Worm (Caenorhabditis elegans) whole organism, mixed stage, embryonic: ENCODE data around the gene dph-3.
"Not testable (repeated sequence)": the region's sequence is repeated elsewhere in the genome, so short reads cannot be mapped to it uniquely, and the experiment has no call there.

Source experiments
- M03D4.4 ChIP-seq: sonication (generic microtip); optimal IDR thresholded peaks from 2 replicates; lab custom pipeline; 2017; ENCODE audit warnings: mild to moderate bottlenecking, missing genetic modification characterization, missing compliant biosample characterization
- bed-3 ChIP-seq: fragments of 200-800 bp; sonication (Bioruptor generic); optimal IDR thresholded peaks from 3 replicates; lab custom pipeline; 2018; ENCODE audit warnings: mild to moderate bottlenecking, missing genetic modification characterization, moderate library complexity, missing compliant biosample characterization
- blmp-1 ChIP-seq: fragments of 150-350 bp; optimal IDR thresholded peaks from 2 replicates; lab custom pipeline; 2014; ENCODE audit warnings: missing biosample characterization, missing genetic modification characterization
- ceh-39 ChIP-seq: fragments of 150-350 bp; optimal IDR thresholded peaks from 2 replicates; lab custom pipeline; 2014; ENCODE audit warnings: missing biosample characterization, missing genetic modification characterization
- ceh-43 ChIP-seq: fragments of 200-800 bp; sonication (Bioruptor generic); optimal IDR thresholded peaks from 2 replicates; lab custom pipeline; 2018; ENCODE audit warnings: mild to moderate bottlenecking, missing genetic modification characterization, moderate library complexity, missing compliant biosample characterization
- ceh-83 ChIP-seq: fragments of 200-800 bp; sonication (Bioruptor generic); optimal IDR thresholded peaks from 2 replicates; lab custom pipeline; 2018; ENCODE audit warnings: mild to moderate bottlenecking, missing genetic modification characterization, missing compliant biosample characterization
- cnd-1 ChIP-seq: fragments of 200-800 bp; sonication (Bioruptor generic); optimal IDR thresholded peaks from 2 replicates; lab custom pipeline; 2018; ENCODE audit warnings: mild to moderate bottlenecking, missing genetic modification characterization, missing compliant biosample characterization
- elt-1 ChIP-seq: sonication (generic microtip); optimal IDR thresholded peaks from 2 replicates; lab custom pipeline; 2017; ENCODE audit warnings: missing genetic modification characterization, mild to moderate bottlenecking, missing compliant biosample characterization, antibody characterized with exemption, moderate library complexity, borderline replicate concordance; ENCODE audit not compliant: insufficient read depth
- elt-3 ChIP-seq: fragments of 150-350 bp; optimal IDR thresholded peaks from 2 replicates; lab custom pipeline; 2014; ENCODE audit warnings: missing biosample characterization, missing genetic modification characterization
- flh-1 ChIP-seq: fragments of 200-800 bp; sonication (Bioruptor generic); optimal IDR thresholded peaks from 2 replicates; lab custom pipeline; 2018; ENCODE audit warnings: mild to moderate bottlenecking, missing genetic modification characterization, moderate library complexity, missing compliant biosample characterization
- ham-2 ChIP-seq: fragments of 200-800 bp; sonication (Bioruptor generic); optimal IDR thresholded peaks from 2 replicates; lab custom pipeline; 2018; ENCODE audit warnings: mild to moderate bottlenecking, missing genetic modification characterization, missing compliant biosample characterization
- hlh-1 ChIP-seq: fragments of 150-350 bp; optimal IDR thresholded peaks from 2 replicates; lab custom pipeline; 2014; ENCODE audit warnings: missing biosample characterization, missing genetic modification reagents, missing genetic modification characterization
- lin-13 ChIP-seq: fragments of 150-350 bp; optimal IDR thresholded peaks from 2 replicates; lab custom pipeline; 2014; ENCODE audit warnings: missing biosample characterization, missing genetic modification characterization
- lin-32 ChIP-seq: fragments of 200-800 bp; sonication (Bioruptor generic); optimal IDR thresholded peaks from 2 replicates; lab custom pipeline; 2018; ENCODE audit warnings: mild to moderate bottlenecking, missing genetic modification characterization, missing compliant biosample characterization
- lsy-2 ChIP-seq: fragments of 150-350 bp; optimal IDR thresholded peaks from 2 replicates; lab custom pipeline; 2014; ENCODE audit warnings: missing biosample characterization, missing genetic modification characterization
- mab-5 ChIP-seq: fragments of 150-350 bp; optimal IDR thresholded peaks from 2 replicates; lab custom pipeline; 2014; ENCODE audit warnings: missing biosample characterization, missing genetic modification characterization
- mep-1 ChIP-seq: fragments of 150-350 bp; optimal IDR thresholded peaks from 2 replicates; lab custom pipeline; 2017; ENCODE audit warnings: missing biosample characterization, missing genetic modification reagents, missing genetic modification characterization, inconsistent platforms
- mls-2 ChIP-seq: sonication (generic microtip); optimal IDR thresholded peaks from 2 replicates; lab custom pipeline; 2016; ENCODE audit warnings: mild to moderate bottlenecking, missing genetic modification characterization, moderate library complexity, missing compliant biosample characterization
- nhr-12 ChIP-seq: fragments of 150-350 bp; optimal IDR thresholded peaks from 2 replicates; lab custom pipeline; 2014; ENCODE audit warnings: missing biosample characterization, missing genetic modification characterization
- nhr-2 ChIP-seq: fragments of 150-350 bp; optimal IDR thresholded peaks from 2 replicates; lab custom pipeline; 2014; ENCODE audit warnings: missing biosample characterization, missing genetic modification characterization
- nhr-237 ChIP-seq: fragments of 150-350 bp; optimal IDR thresholded peaks from 2 replicates; lab custom pipeline; 2014; ENCODE audit warnings: missing biosample characterization, missing genetic modification characterization
- nhr-28 ChIP-seq: fragments of 150-350 bp; optimal IDR thresholded peaks from 2 replicates; lab custom pipeline; 2014; ENCODE audit warnings: missing biosample characterization, missing genetic modification characterization
- pha-4 ChIP-seq: fragments of 150-350 bp; optimal IDR thresholded peaks from 2 replicates; lab custom pipeline; 2018; ENCODE audit warnings: missing biosample characterization, missing genetic modification reagents, missing genetic modification characterization
- sem-2 ChIP-seq: fragments of 200-800 bp; sonication (Bioruptor generic); optimal IDR thresholded peaks from 2 replicates; lab custom pipeline; 2018; ENCODE audit warnings: mild to moderate bottlenecking, missing genetic modification characterization, missing compliant biosample characterization
- snpc-4 ChIP-seq: fragments of 150-350 bp; optimal IDR thresholded peaks from 2 replicates; lab custom pipeline; 2014; ENCODE audit warnings: missing biosample characterization, missing genetic modification characterization
- tbx-8 ChIP-seq: fragments of 200-800 bp; sonication (Bioruptor generic); optimal IDR thresholded peaks from 2 replicates; lab custom pipeline; 2018; ENCODE audit warnings: mild to moderate bottlenecking, missing genetic modification characterization, moderate library complexity, missing compliant biosample characterization
- unc-120 ChIP-seq: sonication (generic microtip); optimal IDR thresholded peaks from 2 replicates; lab custom pipeline; 2017; ENCODE audit warnings: missing genetic modification characterization, missing compliant biosample characterization; ENCODE audit not compliant: poor library complexity, severe bottlenecking
- unc-39 ChIP-seq: fragments of 150-350 bp; optimal IDR thresholded peaks from 2 replicates; lab custom pipeline; 2014; ENCODE audit warnings: missing biosample characterization, missing genetic modification characterization
- unc-62 ChIP-seq: fragments of 150-350 bp; optimal IDR thresholded peaks from 2 replicates; lab custom pipeline; 2014; ENCODE audit warnings: missing biosample characterization, missing genetic modification reagents, missing genetic modification characterization
- zip-8 ChIP-seq: fragments of 150-350 bp; optimal IDR thresholded peaks from 2 replicates; lab custom pipeline; 2014; ENCODE audit warnings: missing biosample characterization, missing genetic modification characterization
- ztf-11 ChIP-seq: fragments of 150-350 bp; optimal IDR thresholded peaks from 2 replicates; lab custom pipeline; 2014; ENCODE audit warnings: missing biosample characterization, missing genetic modification characterization

The dph-3 gene

ce11 chrIV:9683433-9683832 lies 23.5 kb upstream of the dph-3 start, which contains the start of the genes htas-1 and ZK1251.3:
Gene htas-1, minus strand, starts transcription at chrIV:9683533.
Gene ZK1251.3, plus strand, starts transcription at chrIV:9683658.
- TF ChIP-seq ztf-11 (tag; lab: Kevin White, UChicago) = no peak
- TF ChIP-seq, all 35 proteins: peak for 0

DNA sequence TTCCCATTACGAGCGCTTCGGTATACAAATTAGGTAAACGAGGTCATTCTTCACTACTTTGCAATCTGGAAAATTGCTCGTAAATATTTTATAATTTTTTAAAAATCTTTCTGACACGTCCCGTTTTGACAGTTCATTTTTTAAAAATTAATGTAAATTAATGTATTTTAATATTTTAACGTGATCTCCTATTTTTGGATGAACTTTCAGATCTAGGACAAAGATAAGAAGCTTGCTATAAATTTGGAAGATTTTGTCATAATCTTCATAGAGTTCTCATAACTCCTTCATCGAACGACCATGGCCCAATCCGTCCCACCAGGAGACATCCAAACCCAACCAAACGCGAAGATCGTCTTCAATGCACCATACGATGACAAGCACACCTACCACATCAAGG lies 18.2 kb upstream of the dph-3 start, which contains the start of gene msp-76:
Gene msp-76, plus strand, starts transcription at position 301 of the 400 bp plus-strand sequence.
- TF ChIP-seq snpc-4; nhr-28 (tag; lab: Kevin White, UChicago); zip-8 (tag; lab: Kevin White, UChicago): not testable (repeated sequence)

ce11 chrIV:9690644-9691043 lies 16.3 kb upstream of the dph-3 start, which contains the start of gene sdz-36:
Gene sdz-36, plus strand, starts transcription at chrIV:9690944.
- TF ChIP-seq elt-1 (tag; lab: Kevin White, UChicago) (no peak), unc-120 (tag; lab: Kevin White, UChicago) (no peak), nhr-2 (tag; lab: Kevin White, UChicago) (no peak), ceh-43 (no peak), nhr-237 (tag; lab: Kevin White, UChicago) (no peak), zip-8 (tag; lab: Kevin White, UChicago) (no peak), unc-39 (tag; lab: Kevin White, UChicago) (no peak), blmp-1 (no peak), cnd-1 (tag; lab: Kevin White, UChicago) (no peak), sem-2 (GFP tag; lab: Kevin White, UChicago) (no peak), bed-3 (GFP tag; lab: Kevin White, UChicago) (no peak), nhr-28 (tag; lab: Kevin White, UChicago) (no peak), lin-13 (tag; lab: Kevin White, UChicago) (no peak), unc-62 (GFP tag; lab: Kevin White, UChicago) (no peak), mep-1 (tag; lab: Kevin White, UChicago) (no peak), nhr-12 (tag; lab: Kevin White, UChicago) (no peak), hlh-1 (tag; lab: Kevin White, UChicago) (no peak), ham-2 (GFP tag; lab: Kevin White, UChicago) (no peak), lin-32 (GFP tag; lab: Kevin White, UChicago) (no peak), tbx-8 (no peak)

- TF ChIP-seq unc-120 (tag; lab: Kevin White, UChicago) (no peak), elt-3 (tag; lab: Kevin White, UChicago) (no peak), zip-8 (tag; lab: Kevin White, UChicago) (no peak), mls-2 (tag; lab: Kevin White, UChicago) (no peak), lin-13 (tag; lab: Kevin White, UChicago) (no peak), ceh-39 (tag; lab: Kevin White, UChicago) (no peak)
These were observed 14.1 kb upstream of the dph-3 start, which contains the start of gene twk-9 for ce11 chrIV:9692874-9693273. Gene twk-9, plus strand, starts transcription at chrIV:9693174.

DNA sequence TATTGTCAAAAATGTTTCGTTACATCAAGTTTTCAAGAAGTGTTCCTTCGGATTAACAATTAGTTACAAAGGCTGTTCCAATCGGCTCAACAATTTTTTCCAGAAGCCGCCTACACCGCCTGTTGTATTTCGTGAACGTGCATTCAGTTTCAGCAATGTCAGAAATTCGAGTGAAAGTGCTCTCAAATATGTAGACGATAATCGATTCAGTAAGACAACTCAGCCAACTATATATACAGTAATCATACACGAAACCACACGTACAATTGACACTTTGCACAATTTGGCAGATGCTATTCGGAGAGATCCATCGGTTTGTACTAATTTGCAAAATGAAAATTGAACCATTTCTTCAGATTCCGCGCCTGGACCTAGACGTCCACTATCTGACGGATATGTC lies 10.4 kb upstream of the dph-3 start:
- TF ChIP-seq mab-5 = no peak
- TF ChIP-seq mep-1 (tag; lab: Kevin White, UChicago) = no peak
- TF ChIP-seq M03D4.4 (tag; lab: Kevin White, UChicago) = no peak
- TF ChIP-seq ceh-83 (GFP tag; lab: Kevin White, UChicago) = no peak
- TF ChIP-seq pha-4 = no peak
- TF ChIP-seq unc-62 (GFP tag; lab: Kevin White, UChicago) = no peak
- TF ChIP-seq ceh-43 = no peak
- TF ChIP-seq elt-1 (tag; lab: Kevin White, UChicago) = no peak
- no peak for TF ChIP-seq ztf-11 (tag; lab: Kevin White, UChicago)
- no peak for TF ChIP-seq zip-8 (tag; lab: Kevin White, UChicago)
- no peak for TF ChIP-seq ham-2 (GFP tag; lab: Kevin White, UChicago)
- no peak for TF ChIP-seq nhr-2 (tag; lab: Kevin White, UChicago)
- TF ChIP-seq elt-3 (tag; lab: Kevin White, UChicago) = no peak
- TF ChIP-seq lsy-2 (tag; lab: Kevin White, UChicago) = no peak
- TF ChIP-seq flh-1 (GFP tag; lab: Kevin White, UChicago) = no peak
- no peak for TF ChIP-seq snpc-4
- TF ChIP-seq blmp-1 = no peak
